Fruit fly (Drosophila melanogaster) whole organism, wandering third instar larva: ENCODE measurements around the gene CG18428.

ENCODE experiments used
- Abd-B ChIP-seq: fragments of >200 bp; optimal IDR thresholded peaks from 2 replicates; lab custom pipeline; 2017; ENCODE audit warnings: missing biosample characterization, missing genetic modification characterization
- CG32264 ChIP-seq: fragments of 200-800 bp; sonication (Bioruptor generic); optimal IDR thresholded peaks from 2 replicates; lab custom pipeline; 2016; ENCODE audit warnings: missing biosample characterization, missing genetic modification characterization
- CG9705 ChIP-seq: fragments of 200-800 bp; sonication (Bioruptor generic); optimal IDR thresholded peaks from 2 replicates; lab custom pipeline; 2018; ENCODE audit warnings: missing biosample characterization, mild to moderate bottlenecking, missing genetic modification characterization
- CrebA ChIP-seq: fragments of 200-800 bp; sonication (Bioruptor generic); optimal IDR thresholded peaks from 2 replicates; lab custom pipeline; 2016; ENCODE audit warnings: missing biosample characterization, mild to moderate bottlenecking, missing genetic modification characterization, borderline replicate concordance
- Dfd ChIP-seq: fragments of >200 bp; optimal IDR thresholded peaks from 2 replicates; lab custom pipeline; 2017; ENCODE audit warnings: missing biosample characterization, missing genetic modification characterization
- Dif ChIP-seq: fragments of 200-275, 200-300 bp; sonication (Bioruptor generic); optimal IDR thresholded peaks from 2 replicates; lab custom pipeline; 2018; ENCODE audit warnings: missing biosample characterization, missing genetic modification characterization; ENCODE audit not compliant: partially characterized antibody
- GATAd ChIP-seq: sonication (Bioruptor generic); optimal IDR thresholded peaks from 2 replicates; lab custom pipeline; 2016; ENCODE audit warnings: missing biosample characterization, missing genetic modification characterization
- HLH106 ChIP-seq: fragments of 200-800 bp; optimal IDR thresholded peaks from 3 replicates; lab custom pipeline; 2019; ENCODE audit warnings: missing biosample characterization, mild to moderate bottlenecking, missing genetic modification characterization, moderate library complexity
- Hnf4 ChIP-seq: fragments of 200-800 bp; sonication (Bioruptor generic); optimal IDR thresholded peaks from 2 replicates; lab custom pipeline; 2016; ENCODE audit warnings: missing biosample characterization, mild to moderate bottlenecking, missing genetic modification characterization
- Hr78 ChIP-seq: fragments of >200 bp; optimal IDR thresholded peaks from 2 replicates; lab custom pipeline; 2017; ENCODE audit warnings: missing biosample characterization, missing genetic modification characterization
- Hr83 ChIP-seq: fragments of 200-300 bp; sonication (Bioruptor generic); optimal IDR thresholded peaks from 2 replicates; lab custom pipeline; 2016; ENCODE audit warnings: missing biosample characterization, mild to moderate bottlenecking, missing genetic modification characterization, moderate library complexity; ENCODE audit not compliant: poor library complexity, severe bottlenecking
- Jra ChIP-seq: sonication (Bioruptor generic); optimal IDR thresholded peaks from 2 replicates; lab custom pipeline; 2016; ENCODE audit warnings: missing biosample characterization, missing genetic modification characterization
- Mio ChIP-seq: sonication (Bioruptor generic); optimal IDR thresholded peaks from 2 replicates; lab custom pipeline; 2016; ENCODE audit warnings: missing biosample characterization, missing genetic modification characterization
- Myc ChIP-seq: fragments of >200 bp; optimal IDR thresholded peaks from 2 replicates; lab custom pipeline; 2017
- N ChIP-seq: fragments of >200 bp; optimal IDR thresholded peaks from 2 replicates; lab custom pipeline; 2018; ENCODE audit warnings: missing biosample characterization, missing external identifiers, missing genetic modification characterization
- OdsH ChIP-seq: fragments of 200-800 bp; sonication (Bioruptor generic); optimal IDR thresholded peaks from 2 replicates; lab custom pipeline; 2016; ENCODE audit warnings: missing biosample characterization, mild to moderate bottlenecking, missing genetic modification characterization
- Rel ChIP-seq, 2 experiments: fragments of 200-800 bp; sonication (Bioruptor generic) in 1 of 2; optimal IDR thresholded peaks; 2 replicates in 1 of 2; 3 replicates in 1 of 2; lab custom pipeline; 2016 to 2019; ENCODE audit warnings: mild to moderate bottlenecking in 2 of 2, missing biosample characterization in 2 of 2, missing genetic modification characterization in 2 of 2, moderate library complexity in 1 of 2
- Sp1 ChIP-seq: fragments of 200-800 bp; sonication (Bioruptor generic); optimal IDR thresholded peaks from 3 replicates; lab custom pipeline; 2019; ENCODE audit warnings: missing biosample characterization, mild to moderate bottlenecking, missing genetic modification characterization, moderate library complexity
- Vsx2 ChIP-seq: fragments of 200-300, 225-300 bp; sonication (Bioruptor generic); optimal IDR thresholded peaks from 2 replicates; lab custom pipeline; 2018; ENCODE audit warnings: missing biosample characterization, missing genetic modification characterization; ENCODE audit not compliant: partially characterized antibody
- br ChIP-seq: fragments of 200-800 bp; sonication (Bioruptor generic); optimal IDR thresholded peaks from 2 replicates; lab custom pipeline; 2016; ENCODE audit warnings: missing biosample characterization, missing genetic modification characterization
- brk ChIP-seq: fragments of 200-800 bp; sonication (Bioruptor generic); optimal IDR thresholded peaks from 2 replicates; lab custom pipeline; 2016; ENCODE audit warnings: missing biosample characterization, mild to moderate bottlenecking, missing genetic modification characterization
- dl ChIP-seq, 2 experiments: fragments of 175-275, 200-275 bp in 1 of 2; fragments of 200-275 bp in 1 of 2; sonication (Bioruptor generic); optimal IDR thresholded peaks; lab custom pipeline; 2018; ENCODE audit warnings: mild to moderate bottlenecking in 2 of 2, missing biosample characterization in 2 of 2, missing genetic modification characterization in 2 of 2, moderate library complexity in 2 of 2; ENCODE audit not compliant: partially characterized antibody in 2 of 2, insufficient read depth in 1 of 2
- dmrt93B ChIP-seq: fragments of 200-800 bp; sonication (Bioruptor generic); optimal IDR thresholded peaks from 2 replicates; lab custom pipeline; 2018; ENCODE audit warnings: missing biosample characterization, mild to moderate bottlenecking, missing genetic modification characterization
- dsf ChIP-seq: sonication (Bioruptor generic); optimal IDR thresholded peaks from 2 replicates; lab custom pipeline; 2016; ENCODE audit warnings: missing biosample characterization, missing genetic modification characterization, borderline replicate concordance
- ey ChIP-seq: fragments of 200-800 bp; sonication (Bioruptor generic); optimal IDR thresholded peaks from 2 replicates; lab custom pipeline; 2016; ENCODE audit warnings: missing biosample characterization, missing genetic modification characterization
- foxo ChIP-seq, 2 experiments: fragments of 200-800 bp; sonication (Bioruptor generic); optimal IDR thresholded peaks; 2 replicates in 1 of 2; 3 replicates in 1 of 2; lab custom pipeline; 2016 to 2017; ENCODE audit warnings: missing biosample characterization in 2 of 2, missing genetic modification characterization in 2 of 2
- fru ChIP-seq: fragments of 200-800 bp; sonication (Bioruptor generic); optimal IDR thresholded peaks from 3 replicates; lab custom pipeline; 2016; ENCODE audit warnings: missing biosample characterization, mild to moderate bottlenecking, missing genetic modification characterization
- h ChIP-seq: fragments of 200-800 bp; sonication (Bioruptor generic); optimal IDR thresholded peaks from 3 replicates; lab custom pipeline; 2016; ENCODE audit warnings: missing biosample characterization, mild to moderate bottlenecking, missing genetic modification characterization
- jim ChIP-seq: fragments of 175-275, 200-325 bp; sonication (Bioruptor generic); optimal IDR thresholded peaks from 2 replicates; lab custom pipeline; 2016; ENCODE audit warnings: missing biosample characterization, mild to moderate bottlenecking, missing genetic modification characterization
- lola ChIP-seq: fragments of >200 bp; optimal IDR thresholded peaks from 2 replicates; lab custom pipeline; 2017; ENCODE audit warnings: missing biosample characterization, missing genetic modification characterization
- pan ChIP-seq: fragments of >200 bp; optimal IDR thresholded peaks from 2 replicates; lab custom pipeline; 2017
- psq ChIP-seq: fragments of 200-800 bp; sonication (Bioruptor generic); optimal IDR thresholded peaks from 3 replicates; lab custom pipeline; 2017; ENCODE audit warnings: missing biosample characterization, mild to moderate bottlenecking, missing genetic modification characterization, moderate library complexity
- rgr ChIP-seq: fragments of 200-800 bp; sonication (Bioruptor generic); optimal IDR thresholded peaks from 3 replicates; lab custom pipeline; 2016; ENCODE audit warnings: missing biosample characterization, mild to moderate bottlenecking, missing genetic modification characterization
- sage ChIP-seq: fragments of 200-800 bp; sonication (Bioruptor generic); optimal IDR thresholded peaks from 2 replicates; lab custom pipeline; 2016; ENCODE audit warnings: missing biosample characterization, mild to moderate bottlenecking, missing genetic modification characterization
- sv ChIP-seq: fragments of 200-800 bp; sonication (Bioruptor generic); optimal IDR thresholded peaks from 3 replicates; lab custom pipeline; 2016; ENCODE audit warnings: missing biosample characterization, missing genetic modification characterization
- tai ChIP-seq: sonication (Bioruptor generic); optimal IDR thresholded peaks from 2 replicates; lab custom pipeline; 2016; ENCODE audit warnings: missing biosample characterization, missing genetic modification characterization
- usp ChIP-seq: fragments of >200 bp; optimal IDR thresholded peaks from 2 replicates; lab custom pipeline; 2017; ENCODE audit warnings: missing biosample characterization, missing genetic modification characterization
- woc ChIP-seq: sonication (Bioruptor generic); optimal IDR thresholded peaks from 2 replicates; lab custom pipeline; 2016; ENCODE audit warnings: missing biosample characterization, mild to moderate bottlenecking, missing genetic modification characterization

The CG18428 gene

dm6 chr3R:24144542-24144941 lies 35.4 kb downstream of the CG18428 start:
- TF ChIP-seq dl (GFP tag; optimal IDR thresholded peaks at IDR 0.05; lab: Kevin White, UChicago; ENCODE audit: insufficient read depth in 1 of 2, partially characterized antibody in 2 of 2) (no peak), sv (GFP tag; lab: Kevin White, UChicago) (no peak), GATAd (no peak), ey (GFP tag; lab: Kevin White, UChicago) (peak; percentile 72), Rel (GFP tag; optimal IDR thresholded peaks at IDR 0.05; lab: Kevin White, UChicago) (no peak), Rel (tag; optimal IDR thresholded peaks at IDR 0.05; lab: Kevin White, UChicago) (no peak), psq (peak; percentile 45), Dfd (GFP tag; lab: Kevin White, UChicago) (no peak), pan (lab: Kevin White, UChicago) (no peak), jim (no peak), tai (GFP tag; lab: Kevin White, UChicago) (no peak), h (peak; percentile 73), lola (GFP tag; lab: Kevin White, UChicago) (no peak), br (peak; percentile 66), Jra (peak; percentile 22), Hr83 (GFP tag; lab: Kevin White, UChicago) (no peak), dmrt93B (GFP tag; lab: Kevin White, UChicago) (peak; percentile 13), rgr (GFP tag; lab: Kevin White, UChicago) (peak; percentile 56), OdsH (GFP tag; lab: Kevin White, UChicago) (peak; percentile 49), sage (no peak), foxo (GFP tag; optimal IDR thresholded peaks at IDR 0.05; lab: Kevin White, UChicago) (peak in 1 of 2 experiments; percentile 72), CG32264 (GFP tag; lab: Kevin White, UChicago) (peak; percentile 0), Hnf4 (GFP tag; lab: Kevin White, UChicago) (peak; percentile 36), CG9705 (GFP tag; lab: Kevin White, UChicago) (no peak), N (GFP tag; lab: Kevin White, UChicago) (no peak), dsf (no peak), Dif (GFP tag; lab: Kevin White, UChicago) (no peak), brk (GFP tag; lab: Kevin White, UChicago) (no peak), usp (GFP tag; lab: Kevin White, UChicago) (no peak), CrebA (GFP tag; lab: Kevin White, UChicago) (no peak), woc (GFP tag; lab: Kevin White, UChicago) (peak; percentile 72), Mio (GFP tag; lab: Kevin White, UChicago) (no peak), Vsx2 (GFP tag; lab: Kevin White, UChicago) (no peak), Myc (lab: Kevin White, UChicago) (no peak), Sp1 (GFP tag; lab: Kevin White, UChicago) (peak; percentile 61), Abd-B (GFP tag; lab: Kevin White, UChicago) (no peak), HLH106 (peak; percentile 62), Hr78 (GFP tag; lab: Kevin White, UChicago) (no peak), fru (peak; percentile 73)

- TF ChIP-seq OdsH (GFP tag; lab: Kevin White, UChicago) (no peak), CG9705 (GFP tag; lab: Kevin White, UChicago) (peak; percentile 13), tai (GFP tag; lab: Kevin White, UChicago) (no peak), dsf (no peak), Myc (lab: Kevin White, UChicago) (no peak), h (peak; percentile 53), Rel (GFP tag; optimal IDR thresholded peaks at IDR 0.05; lab: Kevin White, UChicago) (no peak), Rel (tag; optimal IDR thresholded peaks at IDR 0.05; lab: Kevin White, UChicago) (peak; percentile 18), foxo (GFP tag; optimal IDR thresholded peaks at IDR 0.05; lab: Kevin White, UChicago) (peak in 1 of 2 experiments; percentile 49), CG32264 (GFP tag; lab: Kevin White, UChicago) (no peak), rgr (GFP tag; lab: Kevin White, UChicago) (peak; percentile 55), Hr83 (GFP tag; lab: Kevin White, UChicago) (no peak), usp (GFP tag; lab: Kevin White, UChicago) (no peak), Abd-B (GFP tag; lab: Kevin White, UChicago) (no peak), psq (peak; percentile 19), dl (GFP tag; optimal IDR thresholded peaks at IDR 0.05; lab: Kevin White, UChicago; ENCODE audit: insufficient read depth in 1 of 2, partially characterized antibody in 2 of 2) (no peak), ey (GFP tag; lab: Kevin White, UChicago) (peak; percentile 37), dmrt93B (GFP tag; lab: Kevin White, UChicago) (no peak), Dif (GFP tag; lab: Kevin White, UChicago) (no peak), pan (lab: Kevin White, UChicago) (no peak), sage (peak; percentile 43), GATAd (no peak), Dfd (GFP tag; lab: Kevin White, UChicago) (no peak), HLH106 (peak; percentile 50), Vsx2 (GFP tag; lab: Kevin White, UChicago) (no peak), woc (GFP tag; lab: Kevin White, UChicago) (peak; percentile 37), Hr78 (GFP tag; lab: Kevin White, UChicago) (no peak), CrebA (GFP tag; lab: Kevin White, UChicago) (no peak), br (peak; percentile 40), fru (peak; percentile 28), lola (GFP tag; lab: Kevin White, UChicago) (no peak), jim (no peak), N (GFP tag; lab: Kevin White, UChicago) (no peak), Mio (GFP tag; lab: Kevin White, UChicago) (no peak), Jra (no peak), brk (GFP tag; lab: Kevin White, UChicago) (no peak), sv (GFP tag; lab: Kevin White, UChicago) (peak; percentile 1), Sp1 (GFP tag; lab: Kevin White, UChicago) (peak; percentile 10), Hnf4 (GFP tag; lab: Kevin White, UChicago) (peak; percentile 38)
Measured at dm6 chr3R:24148838-24149237, 39.7 kb downstream of the CG18428 start, which contains the start of gene Slimp. TSS of gene Slimp (minus strand) at chr3R:24148967.
